Worm (Caenorhabditis elegans) whole organism, L4/young adult: ENCODE data around the gene Y38E10A.22.

Experiments
- W03F9.2 ChIP-seq: fragments of 150-350 bp; optimal IDR thresholded peaks from 2 replicates; lab custom pipeline; 2014; ENCODE audit warnings: missing biosample characterization, missing genetic modification characterization
- dao-5 ChIP-seq: sonication (generic microtip); optimal IDR thresholded peaks from 2 replicates; lab custom pipeline; 2016; ENCODE audit warnings: missing genotype, missing genetic modification characterization, moderate library complexity, missing compliant biosample characterization
- him-1 ChIP-seq: sonication (generic microtip); optimal IDR thresholded peaks from 2 replicates; lab custom pipeline; 2016; ENCODE audit warnings: missing genotype, missing genetic modification reagents, missing genetic modification characterization, missing compliant biosample characterization

- TF ChIP-seq dao-5 (tag; lab: Kevin White, UChicago) = no peak
- no peak for TF ChIP-seq him-1 (tag; lab: Kevin White, UChicago)
- no peak for TF ChIP-seq W03F9.2 (tag; lab: Kevin White, UChicago)
These were observed 5.7 kb downstream of the Y38E10A.22 start for ce11 chrII:12671892-12672291.
